Fruit fly (Drosophila melanogaster): ENCODE measurements around the gene CG2224.
A peak's percentile ranks its signal among the peaks of the same experiment; 100 is the strongest.

dm6 chr3R:30455817-30456544, 3.1 kb downstream of the CG2224 start, which contains the start of gene aralar1:
- TF ChIP-seq CG8478 (optimal IDR thresholded peaks at IDR 0.05) (no peak), CTCF (optimal IDR thresholded peaks at IDR 0.05) (peak in 1 of 2 experiments; percentile 64)

Measured in S2 (cell line).